Fruit fly (Drosophila melanogaster) whole organism, embryonic: ENCODE data around the gene CG13359.

ENCODE experiments used
- Abd-B ChIP-seq: fragments of 200-800 bp; sonication (Bioruptor generic); optimal IDR thresholded peaks from 2 replicates; lab custom pipeline; 2018; ENCODE audit warnings: missing biosample characterization, mild to moderate bottlenecking, missing genetic modification characterization, moderate library complexity
- Aef1 ChIP-seq: fragments of 200-800 bp; sonication (Bioruptor generic); IDR thresholded peaks from 3 replicates; pipeline ENCODE4 v1.3.6; 2022; ENCODE audit warnings: missing biosample characterization, missing genetic modification characterization
- Bgb ChIP-seq: fragments of 200-800 bp; sonication (Bioruptor generic); IDR thresholded peaks from 2 replicates; pipeline ENCODE4 v1.3.6; 2022; ENCODE audit warnings: missing biosample characterization, missing genetic modification characterization; ENCODE audit not compliant: partially characterized antibody
- CG11560 ChIP-seq: fragments of 200-800 bp; sonication (Bioruptor generic); IDR thresholded peaks from 3 replicates; pipeline ENCODE4 v1.3.6; 2022; ENCODE audit warnings: missing biosample characterization, missing genetic modification characterization
- CG13894 ChIP-seq: fragments of 200-800 bp; sonication (Bioruptor generic); optimal IDR thresholded peaks from 3 replicates; lab custom pipeline; 2018; ENCODE audit warnings: missing biosample characterization, mild to moderate bottlenecking, missing genetic modification characterization, moderate library complexity
- CG14710 ChIP-seq: fragments of 200-800 bp; sonication (Bioruptor generic); optimal IDR thresholded peaks from 3 replicates; lab custom pipeline; 2019; ENCODE audit warnings: missing biosample characterization, mild to moderate bottlenecking, missing genetic modification characterization, moderate library complexity
- CG15514 ChIP-seq: fragments of 200-800 bp; sonication (Bioruptor generic); optimal IDR thresholded peaks from 3 replicates; lab custom pipeline; 2017; ENCODE audit warnings: missing biosample characterization, missing genetic modification characterization, mild to moderate bottlenecking, moderate library complexity, missing genetic modification reagents
- CG17359 ChIP-seq: fragments of 200-800 bp; sonication (Bioruptor generic); optimal IDR thresholded peaks from 3 replicates; lab custom pipeline; 2018; ENCODE audit warnings: missing biosample characterization, mild to moderate bottlenecking, missing genetic modification characterization, moderate library complexity
- CG17912 ChIP-seq: fragments of 200-800 bp; sonication (Bioruptor generic); optimal IDR thresholded peaks from 2 replicates; lab custom pipeline; 2018; ENCODE audit warnings: missing biosample characterization, mild to moderate bottlenecking, missing genetic modification characterization
- CG18262 ChIP-seq: fragments of 200-800 bp; optimal IDR thresholded peaks from 3 replicates; lab custom pipeline; 2019; ENCODE audit warnings: missing biosample characterization, mild to moderate bottlenecking, missing genetic modification characterization, moderate library complexity
- CG33557 ChIP-seq: fragments of 200-800 bp; sonication (Bioruptor generic); optimal IDR thresholded peaks from 2 replicates; lab custom pipeline; 2019; ENCODE audit warnings: missing biosample characterization, mild to moderate bottlenecking, missing genetic modification characterization, moderate library complexity
- CG42726 ChIP-seq: fragments of 200-800 bp; sonication (Bioruptor generic); IDR thresholded peaks from 2 replicates; pipeline ENCODE4 v1.3.6; 2022; ENCODE audit warnings: missing biosample characterization, missing genetic modification characterization; ENCODE audit not compliant: partially characterized antibody
- CG4328 ChIP-seq: fragments of 200-800 bp; sonication (Bioruptor generic); optimal IDR thresholded peaks from 3 replicates; lab custom pipeline; 2017; ENCODE audit warnings: missing biosample characterization, missing genetic modification reagents, missing genetic modification characterization
- CG43689 ChIP-seq: fragments of 200-800 bp; sonication (Bioruptor generic); IDR thresholded peaks from 2 replicates; pipeline ENCODE4 v1.3.6; 2022; ENCODE audit warnings: missing biosample characterization, missing genetic modification characterization
- CG5953 ChIP-seq: fragments of 200-800 bp; sonication (Bioruptor generic); IDR thresholded peaks from 2 replicates; pipeline ENCODE4 v1.3.6; 2022; ENCODE audit warnings: missing biosample characterization, missing genetic modification characterization
- CG7271 ChIP-seq: fragments of 200-800 bp; sonication (Bioruptor generic); optimal IDR thresholded peaks from 2 replicates; lab custom pipeline; 2018; ENCODE audit warnings: missing biosample characterization, mild to moderate bottlenecking, missing genetic modification characterization, moderate library complexity
- CG7987 ChIP-seq: fragments of 200-800 bp; sonication (Bioruptor generic); optimal IDR thresholded peaks from 2 replicates; lab custom pipeline; 2018; ENCODE audit warnings: missing biosample characterization, mild to moderate bottlenecking, missing genetic modification characterization, moderate library complexity
- CG8359 ChIP-seq: fragments of 200-800 bp; sonication (Bioruptor generic); optimal IDR thresholded peaks from 2 replicates; lab custom pipeline; 2017; ENCODE audit warnings: missing biosample characterization, mild to moderate bottlenecking, missing genetic modification characterization, borderline replicate concordance
- CG9609 ChIP-seq: fragments of 200-800 bp; sonication (Bioruptor generic); optimal IDR thresholded peaks from 3 replicates; lab custom pipeline; 2016; ENCODE audit warnings: missing biosample characterization, missing genetic modification characterization
- CG9876 ChIP-seq: fragments of 200-800 bp; sonication (Bioruptor generic); optimal IDR thresholded peaks from 2 replicates; lab custom pipeline; 2016; ENCODE audit warnings: missing biosample characterization, missing genetic modification characterization
- CHES-1-like ChIP-seq: fragments of 200-800 bp; sonication (Bioruptor generic); optimal IDR thresholded peaks from 2 replicates; lab custom pipeline; 2016; ENCODE audit warnings: missing biosample characterization, missing genetic modification characterization
- Dek ChIP-seq: fragments of 200-800 bp; sonication (Bioruptor generic); optimal IDR thresholded peaks from 3 replicates; lab custom pipeline; 2019; ENCODE audit warnings: missing biosample characterization, mild to moderate bottlenecking, missing genetic modification characterization, moderate library complexity
- Dfd ChIP-seq, 2 experiments: fragments of >200 bp; optimal IDR thresholded peaks; 2 replicates each; lab custom pipeline; 2017; ENCODE audit warnings: missing biosample characterization in 2 of 2, missing genetic modification characterization in 2 of 2
- Doc3 ChIP-seq: fragments of 200-800 bp; sonication (Bioruptor generic); IDR thresholded peaks from 3 replicates; pipeline ENCODE4 v1.3.6; 2022; ENCODE audit warnings: missing biosample characterization, missing genetic modification characterization; ENCODE audit not compliant: partially characterized antibody
- Dp ChIP-seq: fragments of 200-800 bp; sonication (Bioruptor generic); optimal IDR thresholded peaks from 2 replicates; lab custom pipeline; 2018; ENCODE audit warnings: missing biosample characterization, mild to moderate bottlenecking, missing genetic modification characterization, moderate library complexity
- E2f1 ChIP-seq: fragments of 200-800 bp; sonication (Bioruptor generic); IDR thresholded peaks from 2 replicates; pipeline ENCODE4 v1.3.6; 2022; ENCODE audit warnings: missing biosample characterization, missing genetic modification characterization
- Hmx ChIP-seq: fragments of 200-800 bp; sonication (Bioruptor generic); optimal IDR thresholded peaks from 2 replicates; lab custom pipeline; 2016; ENCODE audit warnings: missing biosample characterization, missing genetic modification characterization
- Myb ChIP-seq: fragments of 200-800 bp; sonication (Bioruptor generic); optimal IDR thresholded peaks from 2 replicates; lab custom pipeline; 2016; ENCODE audit warnings: missing biosample characterization, missing genetic modification characterization
- NK7.1 ChIP-seq: fragments of 200-800 bp; sonication (Bioruptor generic); optimal IDR thresholded peaks from 3 replicates; lab custom pipeline; 2016; ENCODE audit warnings: missing biosample characterization, missing genetic modification characterization
- Xrp1 ChIP-seq: fragments of 200-800 bp; sonication (Bioruptor generic); IDR thresholded peaks from 2 replicates; pipeline ENCODE4 v1.3.6; 2022; ENCODE audit warnings: missing biosample characterization, missing genetic modification characterization
- ap ChIP-seq: fragments of 200-800 bp; sonication (Bioruptor generic); IDR thresholded peaks from 2 replicates; pipeline ENCODE4 v1.3.6; 2022; ENCODE audit warnings: missing biosample characterization, missing genetic modification characterization
- ash1 ChIP-seq: fragments of 200-800 bp; sonication (Bioruptor generic); optimal IDR thresholded peaks from 2 replicates; lab custom pipeline; 2018; ENCODE audit warnings: missing biosample characterization, mild to moderate bottlenecking, missing genetic modification characterization
- az2 ChIP-seq: fragments of 200-800 bp; sonication (Bioruptor generic); optimal IDR thresholded peaks from 3 replicates; lab custom pipeline; 2016; ENCODE audit warnings: missing biosample characterization, missing genetic modification characterization
- bigmax ChIP-seq: fragments of 200-800 bp; sonication (Bioruptor generic); optimal IDR thresholded peaks from 2 replicates; lab custom pipeline; 2018; ENCODE audit warnings: missing biosample characterization, mild to moderate bottlenecking, missing genetic modification characterization
- bowl ChIP-seq: fragments of 200-800 bp; sonication (Bioruptor generic); IDR thresholded peaks from 2 replicates; pipeline ENCODE4 v1.3.6; 2022; ENCODE audit warnings: missing biosample characterization, missing genetic modification characterization
- btn ChIP-seq: fragments of 200-800 bp; sonication (Bioruptor generic); optimal IDR thresholded peaks from 2 replicates; lab custom pipeline; 2016; ENCODE audit warnings: missing biosample characterization, missing genetic modification characterization
- ems ChIP-seq: fragments of 200-800 bp; sonication (Bioruptor generic); optimal IDR thresholded peaks from 3 replicates; lab custom pipeline; 2016; ENCODE audit warnings: missing biosample characterization, missing genetic modification characterization
- eyg ChIP-seq: fragments of 200-800 bp; sonication (Bioruptor generic); optimal IDR thresholded peaks from 3 replicates; lab custom pipeline; 2016; ENCODE audit warnings: missing biosample characterization, missing genetic modification characterization
- gfzf ChIP-seq: fragments of 200-800 bp; sonication (Bioruptor generic); optimal IDR thresholded peaks from 2 replicates; lab custom pipeline; 2016; ENCODE audit warnings: missing biosample characterization, mild to moderate bottlenecking, missing genetic modification characterization, moderate library complexity
- jing ChIP-seq: fragments of 200-800 bp; sonication (Bioruptor generic); optimal IDR thresholded peaks from 2 replicates; lab custom pipeline; 2018; ENCODE audit warnings: missing biosample characterization, mild to moderate bottlenecking, missing genetic modification characterization
- mld ChIP-seq: fragments of 200-800 bp; sonication (Bioruptor generic); IDR thresholded peaks from 3 replicates; pipeline ENCODE4 v1.3.6; 2022; ENCODE audit warnings: missing biosample characterization, missing genetic modification characterization; ENCODE audit not compliant: partially characterized antibody
- p53 ChIP-seq: fragments of 200-800 bp; sonication (Bioruptor generic); optimal IDR thresholded peaks from 2 replicates; lab custom pipeline; 2016; ENCODE audit warnings: missing biosample characterization, missing genetic modification characterization
- pros ChIP-seq: fragments of 200-800 bp; sonication (Bioruptor generic); optimal IDR thresholded peaks from 3 replicates; lab custom pipeline; 2019; ENCODE audit warnings: missing biosample characterization, mild to moderate bottlenecking, missing genetic modification characterization, moderate library complexity
- scrt ChIP-seq: fragments of 200-800 bp; sonication (Bioruptor generic); optimal IDR thresholded peaks from 2 replicates; lab custom pipeline; 2018; ENCODE audit warnings: missing biosample characterization, mild to moderate bottlenecking, missing genetic modification characterization, moderate library complexity
- seq ChIP-seq: fragments of 200-800 bp; sonication (Bioruptor generic); IDR thresholded peaks from 2 replicates; pipeline ENCODE4 v1.3.6; 2022; ENCODE audit warnings: missing biosample characterization, missing genetic modification characterization
- sr ChIP-seq: fragments of 200-800 bp; sonication (Bioruptor generic); IDR thresholded peaks from 3 replicates; pipeline ENCODE4 v1.3.6; 2022; ENCODE audit warnings: missing biosample characterization, missing genetic modification characterization
- stwl ChIP-seq: fragments of 200-800 bp; sonication (Bioruptor generic); optimal IDR thresholded peaks from 3 replicates; lab custom pipeline; 2018; ENCODE audit warnings: missing biosample characterization, mild to moderate bottlenecking, missing genetic modification characterization, moderate library complexity
- toy ChIP-seq: fragments of 200-800 bp; sonication (Bioruptor generic); IDR thresholded peaks from 2 replicates; pipeline ENCODE4 v1.3.6; 2022; ENCODE audit warnings: missing biosample characterization, missing genetic modification characterization
- vnd ChIP-seq: fragments of 200-800 bp; sonication (Bioruptor generic); IDR thresholded peaks from 3 replicates; pipeline ENCODE4 v1.3.6; 2022; ENCODE audit warnings: missing biosample characterization, missing genetic modification characterization; ENCODE audit not compliant: partially characterized antibody
- zen ChIP-seq: fragments of 200-800 bp; sonication (Bioruptor generic); optimal IDR thresholded peaks from 3 replicates; lab custom pipeline; 2018; ENCODE audit warnings: missing biosample characterization, mild to moderate bottlenecking, missing genetic modification characterization, moderate library complexity

CG13359 gene

dm6 chrX:769639-770124, 33.6 kb downstream of the CG13359 start, which contains the start of gene fz3 (continued):
- TF ChIP-seq CHES-1-like (GFP tag; lab: Kevin White, UChicago) = peak; percentile 19
- no peak for TF ChIP-seq ap (GFP tag; lab: Robert Waterston, UW)
- TF ChIP-seq jing (GFP tag; lab: Kevin White, UChicago) = no peak
- no peak for TF ChIP-seq CG7271 (tag; lab: Kevin White, UChicago)
- TF ChIP-seq Dfd (GFP tag; optimal IDR thresholded peaks at IDR 0.05; lab: Kevin White, UChicago) = no peak
- TF ChIP-seq Bgb (GFP tag; lab: Robert Waterston, UW) = peak; percentile 93
- TF ChIP-seq toy = no peak
- no peak for TF ChIP-seq ash1
- TF ChIP-seq CG4328 (GFP tag; lab: Kevin White, UChicago) = peak; percentile 14
- TF ChIP-seq zen (tag; lab: Kevin White, UChicago) = peak; percentile 14
- peak; percentile 70 for TF ChIP-seq Dp (GFP tag; lab: Kevin White, UChicago)
- TF ChIP-seq Xrp1 (GFP tag; lab: Robert Waterston, UW) = no peak; the same call in 1 of the 2 replicates
- TF ChIP-seq p53 (GFP tag; lab: Kevin White, UChicago) = no peak
- peak; percentile 29 for TF ChIP-seq CG13894 (tag; lab: Kevin White, UChicago)
- no peak for TF ChIP-seq az2 (GFP tag; lab: Kevin White, UChicago)
- peak; percentile 72 for TF ChIP-seq stwl
- TF ChIP-seq CG33557 (GFP tag; lab: Kevin White, UChicago) = peak; percentile 29
- peak; percentile 17 for TF ChIP-seq bigmax (GFP tag; lab: Kevin White, UChicago)
- no peak for TF ChIP-seq Dek (tag; lab: Kevin White, UChicago)
- TF ChIP-seq Myb = peak; percentile 33
- no peak for TF ChIP-seq Hmx (GFP tag; lab: Kevin White, UChicago)
- peak; percentile 40 for TF ChIP-seq CG14710
- TF ChIP-seq CG9876 (GFP tag; lab: Kevin White, UChicago) = no peak
- TF ChIP-seq Aef1 = no peak
- TF ChIP-seq CG11560 (tag; lab: Robert Waterston, UW) = no peak
- TF ChIP-seq Doc3 (GFP tag; lab: Robert Waterston, UW) = peak; percentile 85
- TF ChIP-seq seq (GFP tag; lab: Robert Waterston, UW) = no peak
- TF ChIP-seq pros (GFP tag; lab: Kevin White, UChicago) = no peak
- TF ChIP-seq E2f1 = no peak
- peak; percentile 91 for TF ChIP-seq CG42726 (GFP tag; lab: Robert Waterston, UW)
- TF ChIP-seq Abd-B (GFP tag; lab: Kevin White, UChicago) = peak; percentile 0
- no peak for TF ChIP-seq CG17912 (GFP tag; lab: Kevin White, UChicago)
- TF ChIP-seq sr (GFP tag; lab: Robert Waterston, UW) = 0 out of 3 replicates have a peak, but pooled peaks have one; percentile 23
- peak; percentile 29 for TF ChIP-seq CG17359 (tag; lab: Kevin White, UChicago)
- peak; percentile 36 for TF ChIP-seq CG7987 (GFP tag; lab: Kevin White, UChicago)
- no peak for TF ChIP-seq scrt
- no peak for TF ChIP-seq CG8359 (GFP tag; lab: Kevin White, UChicago)
- peak; percentile 61; the same call in 2 of the 3 replicates for TF ChIP-seq mld (GFP tag; lab: Robert Waterston, UW)
- TF ChIP-seq gfzf (GFP tag; lab: Kevin White, UChicago) = peak; percentile 8
- no peak for TF ChIP-seq CG43689 (GFP tag; lab: Robert Waterston, UW)
- peak; percentile 71 for TF ChIP-seq CG15514 (GFP tag; lab: Kevin White, UChicago)
- TF ChIP-seq btn = no peak
- peak; percentile 37 for TF ChIP-seq CG18262
- no peak for TF ChIP-seq NK7.1 (GFP tag; lab: Kevin White, UChicago)
- 0 out of 2 replicates have a peak, but pooled peaks have one; percentile 28 for TF ChIP-seq bowl (GFP tag; lab: Robert Waterston, UW)
- TF ChIP-seq eyg = no peak
- TF ChIP-seq CG9609 (GFP tag; lab: Kevin White, UChicago) = no peak
- no peak for TF ChIP-seq ems (GFP tag; lab: Kevin White, UChicago)
- TF ChIP-seq CG5953 (GFP tag; lab: Robert Waterston, UW) = no peak
- TF ChIP-seq vnd (GFP tag; lab: Robert Waterston, UW) = peak; percentile 81
